Worm (Caenorhabditis elegans) whole organism, L4/young adult: ENCODE results near the gene T27A10.2.

Experiments
- dao-5 ChIP-seq: sonication (generic microtip); optimal IDR thresholded peaks from 2 replicates; lab custom pipeline; 2016; ENCODE audit warnings: missing genotype, missing genetic modification characterization, moderate library complexity, missing compliant biosample characterization
- him-1 ChIP-seq: sonication (generic microtip); optimal IDR thresholded peaks from 2 replicates; lab custom pipeline; 2016; ENCODE audit warnings: missing genotype, missing genetic modification reagents, missing genetic modification characterization, missing compliant biosample characterization

DNA sequence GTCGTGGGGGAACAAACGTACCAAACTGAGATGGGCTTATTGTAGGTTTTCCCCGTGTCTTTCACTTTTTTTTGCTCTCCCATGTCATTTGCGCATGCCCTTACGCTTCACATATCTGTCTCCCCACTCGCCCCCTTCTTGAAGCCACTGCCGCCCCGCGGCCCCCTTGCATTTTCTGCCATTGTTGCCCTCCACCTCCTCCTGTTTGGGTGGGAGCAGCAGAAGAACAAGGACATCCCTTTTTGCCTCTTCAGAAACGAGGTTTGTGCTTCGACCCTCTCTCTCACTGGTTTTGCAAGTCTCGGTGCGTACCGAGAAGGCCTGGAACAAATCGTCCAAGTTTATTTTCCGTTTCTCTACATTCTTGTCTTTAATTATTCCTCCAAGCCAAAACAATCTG, 31.6 kb upstream of the T27A10.2 start:
- TF ChIP-seq him-1 (tag; lab: Kevin White, UChicago) (no peak), dao-5 (no peak)
